Worm (Caenorhabditis elegans): Measurements from ENCODE around the gene irld-50.

ce11 chrII:2943966-2944365 lies at the start of gene irld-50, which contains the start of gene irld-49:
- TF ChIP-seq F44E2.7 (GFP tag; IDR thresholded peaks at IDR 0.05) (no peak), R02D3.7 (tag; optimal IDR thresholded peaks at IDR 0.05) (no peak), daf-19 (GFP tag; conservative IDR thresholded peaks at IDR 0.05) (no peak), ZK546.5 (tag; optimal IDR thresholded peaks at IDR 0.05) (no peak), egl-27 (tag; optimal IDR thresholded peaks at IDR 0.05) (no peak), ces-1 (GFP tag; optimal IDR thresholded peaks at IDR 0.05) (no peak), dmd-6 (GFP tag; IDR thresholded peaks at IDR 0.05) (no peak), daf-8 (GFP tag; IDR thresholded peaks at IDR 0.05) (no peak), zag-1 (tag; optimal IDR thresholded peaks at IDR 0.05) (no peak), ztf-7 (tag; optimal IDR thresholded peaks at IDR 0.05) (no peak)
